Worm (Caenorhabditis elegans): ENCODE data around the gene T07G12.3.
"Not testable (repeated sequence)": the region's sequence is repeated elsewhere in the genome, so short reads cannot be mapped to it uniquely, and the experiment has no call there.

The T07G12.3 gene

DNA sequence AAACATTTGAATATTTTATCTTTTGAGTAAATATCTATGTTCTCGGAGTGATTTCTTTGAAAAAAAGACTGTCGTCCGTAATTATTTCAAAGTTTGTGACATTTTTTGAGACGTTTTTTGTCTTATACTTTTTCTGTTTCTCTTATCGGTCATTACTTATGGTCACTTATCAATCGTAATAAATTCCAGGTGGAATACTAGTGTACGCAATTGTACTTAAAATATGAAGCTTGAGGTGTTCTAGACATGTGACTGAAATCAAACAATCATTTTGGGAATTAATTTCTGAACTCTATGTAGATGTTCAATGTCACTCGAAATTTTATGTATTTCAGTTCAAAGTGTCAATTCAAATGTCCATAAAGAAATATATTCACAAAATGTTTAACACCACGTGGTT, 8.5 kb downstream of the T07G12.3 start:
- TF ChIP-seq ceh-27 (GFP tag; optimal IDR thresholded peaks at IDR 0.05) (no peak), nhr-80 (tag; optimal IDR thresholded peaks at IDR 0.05) (peak; percentile 50)

DNA sequence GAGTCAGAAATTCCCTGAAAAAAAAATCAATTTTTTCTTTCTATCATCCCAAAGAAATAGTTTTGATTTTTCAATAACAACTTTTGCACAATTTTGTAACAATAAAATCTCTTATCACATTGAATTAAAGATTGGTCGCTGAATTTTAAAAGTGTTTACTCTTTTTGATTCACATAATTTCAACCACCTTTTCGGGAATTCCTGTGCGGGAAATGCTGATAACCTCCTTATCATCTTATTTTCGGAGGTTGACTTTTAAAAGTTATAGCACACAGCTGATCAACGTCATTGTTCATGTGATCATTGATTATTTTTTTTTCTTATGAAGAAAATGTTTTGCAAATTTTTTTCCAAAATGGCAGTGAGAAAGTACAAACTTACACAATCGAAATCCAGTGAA, 9.6 kb downstream of the T07G12.3 start:
- TF ChIP-seq nhr-80 (tag; optimal IDR thresholded peaks at IDR 0.05) (peak; percentile 51), T26A5.8 (tag; optimal IDR thresholded peaks at IDR 0.05) (no peak)

DNA sequence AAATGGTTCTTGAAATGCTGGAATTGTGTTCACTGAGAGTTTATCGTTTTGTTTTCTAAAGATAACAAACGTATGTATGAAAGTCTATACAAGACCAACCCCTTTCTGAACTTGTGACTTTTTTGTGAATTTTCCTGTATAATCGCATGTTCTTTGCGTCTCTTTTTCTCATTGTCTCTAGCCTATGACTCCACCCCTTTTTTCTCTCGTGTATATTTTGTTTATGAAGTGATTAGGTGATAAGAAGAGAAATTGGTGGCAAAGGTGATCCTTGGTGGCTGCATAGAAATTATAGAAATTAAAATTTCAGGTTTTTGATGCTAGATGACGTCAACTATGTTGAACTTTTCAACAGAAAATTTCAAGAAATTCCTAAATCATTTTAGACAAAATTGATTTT, 11.3 kb downstream of the T07G12.3 start, which contains the start of gene T07G12.5:
TSS of gene T07G12.5 (minus strand) at position 101 of the 400 bp plus-strand sequence.
- no peak for TF ChIP-seq tbx-9 (tag; optimal IDR thresholded peaks at IDR 0.05; ENCODE audit: borderline replicate concordance)

DNA sequence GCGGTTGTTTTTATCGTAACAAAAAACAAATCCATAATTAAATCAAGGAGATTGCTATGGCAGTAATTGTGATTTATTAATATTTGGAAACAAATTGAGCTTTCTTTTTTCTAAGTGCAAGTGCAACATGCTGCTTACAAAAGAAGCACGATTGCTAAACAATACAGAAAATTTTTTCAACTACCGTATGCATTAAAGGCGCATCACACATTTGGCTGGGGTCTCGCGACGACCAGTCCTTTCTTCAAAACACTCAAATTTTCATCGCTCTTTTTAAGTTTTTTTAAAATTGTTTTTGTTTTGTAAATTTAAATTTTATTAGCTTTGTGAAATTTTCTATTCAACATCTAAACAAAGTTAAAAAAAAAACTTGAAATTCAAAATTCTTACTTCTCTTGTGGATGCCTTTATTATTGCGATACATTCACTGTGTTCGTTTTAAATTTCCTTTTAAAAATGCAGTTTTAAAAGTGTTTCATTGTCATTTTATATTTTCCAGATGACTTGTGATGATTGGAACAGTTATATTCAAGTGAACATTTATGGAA, 12.9 kb downstream of the T07G12.3 start, which contains the start of gene zim-1:
TSS of gene zim-1 (plus strand) at position 498 of the 548 bp plus-strand sequence.
- TF ChIP-seq dpff-1 (tag; optimal IDR thresholded peaks at IDR 0.05) = no peak
- TF ChIP-seq ets-4 (GFP tag; optimal IDR thresholded peaks at IDR 0.05) = no peak
- no peak for TF ChIP-seq mel-28 (tag; optimal IDR thresholded peaks at IDR 0.05; ENCODE audit: borderline replicate concordance)
- TF ChIP-seq snpc-3.4 (tag; optimal IDR thresholded peaks at IDR 0.05) = no peak
- peak; percentile 5 for TF ChIP-seq efl-1 (GFP tag; optimal IDR thresholded peaks at IDR 0.05)
- peak; percentile 26; the same call in 1 of the 2 replicates for TF ChIP-seq rcor-1 (GFP tag; IDR thresholded peaks at IDR 0.05)
- no peak for TF ChIP-seq ZK185.1 (tag; optimal IDR thresholded peaks at IDR 0.05; ENCODE audit: poor library complexity, severe bottlenecking)
- peak; percentile 83 for TF ChIP-seq F33H1.4 (GFP tag; IDR thresholded peaks at IDR 0.05)
- TF ChIP-seq lsl-1 (GFP tag; optimal IDR thresholded peaks at IDR 0.05) = peak; percentile 85
- TF ChIP-seq snpc-4 (GFP tag; optimal IDR thresholded peaks at IDR 0.05) = no peak
- TF ChIP-seq snpc-4 (tag; optimal IDR thresholded peaks at IDR 0.05) = peak in 1 of 4 experiments; percentile 2
- TF ChIP-seq sptf-2 (GFP tag; optimal IDR thresholded peaks at IDR 0.05) = no peak
- 0 out of 2 replicates have a peak, but pooled peaks have one; percentile 24 for TF ChIP-seq madf-8 (GFP tag; conservative IDR thresholded peaks at IDR 0.05)
- TF ChIP-seq xnd-1 (tag; optimal IDR thresholded peaks at IDR 0.05) = peak; percentile 77
- TF ChIP-seq ceh-91 (GFP tag; IDR thresholded peaks at IDR 0.05) = 0 out of 2 replicates have a peak, but pooled peaks have one; percentile 15
- TF ChIP-seq madf-3 (GFP tag; IDR thresholded peaks at IDR 0.05) = no peak
- TF ChIP-seq somi-1 (GFP tag; optimal IDR thresholded peaks at IDR 0.05) = no peak
- TF ChIP-seq F52B5.7 (tag; optimal IDR thresholded peaks at IDR 0.05) = no peak
- TF ChIP-seq F10E7.11 (tag; optimal IDR thresholded peaks at IDR 0.05) = no peak
- no peak for TF ChIP-seq nfya-2 (GFP tag; IDR thresholded peaks at IDR 0.05)
- TF ChIP-seq madf-6 (GFP tag; IDR thresholded peaks at IDR 0.05) = peak; percentile 78
- TF ChIP-seq F57A8.1 (GFP tag; optimal IDR thresholded peaks at IDR 0.05) = no peak

DNA sequence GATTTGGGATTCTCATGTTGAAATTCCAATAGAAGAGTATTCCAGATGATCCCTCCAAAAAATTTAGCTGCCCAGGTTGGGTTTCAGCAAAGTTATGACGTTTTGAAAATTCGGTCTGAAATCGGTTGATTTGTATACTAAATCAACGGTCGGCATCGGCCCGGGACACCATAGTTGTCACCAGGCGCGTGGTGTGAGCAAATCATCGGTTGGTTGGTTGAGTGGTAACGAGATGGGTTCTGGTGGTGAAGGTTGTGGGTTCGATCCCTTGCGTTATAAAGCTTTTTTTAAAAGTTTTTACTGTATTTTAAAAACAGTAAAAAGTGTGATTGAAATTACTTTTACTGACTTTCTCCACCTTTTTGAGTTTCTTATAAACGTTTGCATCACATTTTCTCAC, 14.8 kb downstream of the T07G12.3 start:
- TF ChIP-seq tbp1 (GFP tag; optimal IDR thresholded peaks at IDR 0.05) (peak; percentile 70), rpc-1 (tag; optimal IDR thresholded peaks at IDR 0.05) (peak; percentile 52), lin-26 (GFP tag; IDR thresholded peaks at IDR 0.05) (peak; percentile 71; the same call in 1 of the 2 replicates), hmg-1.2 (GFP tag; IDR thresholded peaks at IDR 0.05) (0 out of 2 replicates have a peak, but pooled peaks have one; percentile 25), B0261.1 (tag; optimal IDR thresholded peaks at IDR 0.05) (peak; percentile 47), ceh-40 (GFP tag; IDR thresholded peaks at IDR 0.05) (0 out of 2 replicates have a peak, but pooled peaks have one; percentile 31), dox-1 (GFP tag; IDR thresholded peaks at IDR 0.05) (0 out of 2 replicates have a peak, but pooled peaks have one; percentile 44), rcor-1 (GFP tag; IDR thresholded peaks at IDR 0.05) (0 out of 2 replicates have a peak, but pooled peaks have one; percentile 17)
- not testable (repeated sequence) for TF ChIP-seq rpc-1 (optimal IDR thresholded peaks at IDR 0.05)

Data from whole organism, young adult.